Fruit fly (Drosophila melanogaster) whole organism, embryonic: ENCODE measurements around the gene CG6441.

Experiments used
- CG1024 ChIP-seq: fragments of 200-800 bp; sonication (Bioruptor generic); IDR thresholded peaks from 2 replicates; pipeline ENCODE4 v1.3.6; 2022; ENCODE audit warnings: missing biosample characterization, missing genetic modification characterization
- CG10979 ChIP-seq: fragments of 200-800 bp; sonication (Bioruptor generic); optimal IDR thresholded peaks from 2 replicates; lab custom pipeline; 2018; ENCODE audit warnings: missing biosample characterization, mild to moderate bottlenecking, missing genetic modification characterization, moderate library complexity
- CG11504 ChIP-seq: fragments of 200-800 bp; sonication (Bioruptor generic); optimal IDR thresholded peaks from 3 replicates; lab custom pipeline; 2019; ENCODE audit warnings: missing biosample characterization, mild to moderate bottlenecking, missing genetic modification characterization, moderate library complexity
- CG11695 ChIP-seq: fragments of 200-800 bp; sonication (Bioruptor generic); IDR thresholded peaks from 3 replicates; pipeline ENCODE4 v1.3.6; 2022; ENCODE audit warnings: missing biosample characterization, missing genetic modification characterization
- CG12219 ChIP-seq: fragments of 200-800 bp; sonication (Bioruptor generic); optimal IDR thresholded peaks from 3 replicates; lab custom pipeline; 2018; ENCODE audit warnings: missing biosample characterization, mild to moderate bottlenecking, missing genetic modification characterization
- CG12236 ChIP-seq: fragments of 200-800 bp; sonication (Bioruptor generic); optimal IDR thresholded peaks from 2 replicates; lab custom pipeline; 2016; ENCODE audit warnings: missing biosample characterization, missing genetic modification characterization
- CG14965 ChIP-seq: fragments of 200-800 bp; sonication (Bioruptor generic); optimal IDR thresholded peaks from 2 replicates; lab custom pipeline; 2016; ENCODE audit warnings: missing biosample characterization, missing genetic modification characterization, borderline replicate concordance
- CG15479 ChIP-seq: fragments of 200-800 bp; sonication (Bioruptor generic); optimal IDR thresholded peaks from 3 replicates; lab custom pipeline; 2019; ENCODE audit warnings: missing biosample characterization, mild to moderate bottlenecking, missing genetic modification characterization, moderate library complexity
- CG15514 ChIP-seq: fragments of 200-800 bp; sonication (Bioruptor generic); optimal IDR thresholded peaks from 3 replicates; lab custom pipeline; 2017; ENCODE audit warnings: missing biosample characterization, missing genetic modification characterization, mild to moderate bottlenecking, moderate library complexity, missing genetic modification reagents
- CG1602 ChIP-seq: fragments of 200-800 bp; sonication (Bioruptor generic); optimal IDR thresholded peaks from 3 replicates; lab custom pipeline; 2016; ENCODE audit warnings: missing biosample characterization, missing genetic modification characterization
- CG1603 ChIP-seq: fragments of 200-800 bp; sonication (Bioruptor generic); optimal IDR thresholded peaks from 2 replicates; lab custom pipeline; 2019; ENCODE audit warnings: missing biosample characterization, mild to moderate bottlenecking, missing genetic modification characterization, moderate library complexity
- CG16863 ChIP-seq: fragments of 200-800 bp; sonication (Bioruptor generic); optimal IDR thresholded peaks from 3 replicates; lab custom pipeline; 2016; ENCODE audit warnings: missing biosample characterization, missing genetic modification characterization
- CG17328 ChIP-seq: fragments of 200-800 bp; sonication (Bioruptor generic); IDR thresholded peaks from 2 replicates; pipeline ENCODE4 v1.3.6; 2022; ENCODE audit warnings: missing biosample characterization, missing genetic modification characterization
- CG17612 ChIP-seq: fragments of 200-800 bp; sonication (Bioruptor generic); IDR thresholded peaks from 2 replicates; pipeline ENCODE4 v1.3.6; 2022; ENCODE audit warnings: missing biosample characterization, missing genetic modification characterization
- CG2129 ChIP-seq: fragments of 200-800 bp; sonication (Bioruptor generic); IDR thresholded peaks from 2 replicates; pipeline ENCODE4 v1.3.6; 2022; ENCODE audit warnings: missing biosample characterization, missing genetic modification characterization; ENCODE audit not compliant: partially characterized antibody
- CG2199 ChIP-seq: fragments of 200-800 bp; sonication (Bioruptor generic); IDR thresholded peaks from 3 replicates; pipeline ENCODE4 v1.3.6; 2022; ENCODE audit warnings: missing biosample characterization, missing genetic modification characterization
- CG5953 ChIP-seq: fragments of 200-800 bp; sonication (Bioruptor generic); IDR thresholded peaks from 2 replicates; pipeline ENCODE4 v1.3.6; 2022; ENCODE audit warnings: missing biosample characterization, missing genetic modification characterization
- CG6175 ChIP-seq: fragments of 200-800 bp; sonication (Bioruptor generic); IDR thresholded peaks from 3 replicates; pipeline ENCODE4 v1.3.6; 2022; ENCODE audit warnings: missing biosample characterization, missing genetic modification characterization
- CG6765 ChIP-seq: fragments of 200-800 bp; sonication (Bioruptor generic); optimal IDR thresholded peaks from 3 replicates; lab custom pipeline; 2017; ENCODE audit warnings: missing biosample characterization, mild to moderate bottlenecking, missing genetic modification characterization
- CG6813 ChIP-seq: fragments of 200-800 bp; sonication (Bioruptor generic); optimal IDR thresholded peaks from 2 replicates; lab custom pipeline; 2017; ENCODE audit warnings: missing biosample characterization, missing genetic modification characterization, mild to moderate bottlenecking, moderate library complexity, missing genetic modification reagents
- CG6854 ChIP-seq: fragments of 200-800 bp; sonication (Bioruptor generic); optimal IDR thresholded peaks from 3 replicates; lab custom pipeline; 2017; ENCODE audit warnings: missing biosample characterization, mild to moderate bottlenecking, missing genetic modification characterization
- CG8924 ChIP-seq: fragments of 200-800 bp; optimal IDR thresholded peaks from 3 replicates; lab custom pipeline; 2019; ENCODE audit warnings: missing biosample characterization, mild to moderate bottlenecking, missing genetic modification characterization, moderate library complexity
- Doc3 ChIP-seq: fragments of 200-800 bp; sonication (Bioruptor generic); IDR thresholded peaks from 3 replicates; pipeline ENCODE4 v1.3.6; 2022; ENCODE audit warnings: missing biosample characterization, missing genetic modification characterization; ENCODE audit not compliant: partially characterized antibody
- ERR ChIP-seq: fragments of 200-800 bp; sonication (Bioruptor generic); optimal IDR thresholded peaks from 2 replicates; lab custom pipeline; 2016; ENCODE audit warnings: missing biosample characterization, missing genetic modification characterization
- Eip74EF ChIP-seq, 2 experiments: fragments of 200-800 bp in 1 of 2; fragments of >200 bp in 1 of 2; sonication (Bioruptor generic) in 1 of 2; optimal IDR thresholded peaks; 2 replicates each; lab custom pipeline; 2017 to 2019; ENCODE audit warnings: missing biosample characterization in 2 of 2, missing genetic modification characterization in 2 of 2, mild to moderate bottlenecking in 1 of 2, moderate library complexity in 1 of 2
- Gug ChIP-seq: fragments of 200-800 bp; sonication (Bioruptor generic); IDR thresholded peaks from 4 replicates; pipeline ENCODE4 v1.3.6; 2022; ENCODE audit warnings: missing biosample characterization, missing genetic modification characterization
- HLHmδ ChIP-seq: fragments of 200-800 bp; sonication (Bioruptor generic); optimal IDR thresholded peaks from 2 replicates; lab custom pipeline; 2018; ENCODE audit warnings: missing biosample characterization, mild to moderate bottlenecking, missing genetic modification characterization, moderate library complexity
- HmgZ ChIP-seq: fragments of 200-800 bp; sonication (Bioruptor generic); optimal IDR thresholded peaks from 2 replicates; lab custom pipeline; 2018; ENCODE audit warnings: missing biosample characterization, mild to moderate bottlenecking, missing genetic modification characterization
- Hmx ChIP-seq: fragments of 200-800 bp; sonication (Bioruptor generic); optimal IDR thresholded peaks from 2 replicates; lab custom pipeline; 2016; ENCODE audit warnings: missing biosample characterization, missing genetic modification characterization
- Hr3 ChIP-seq: fragments of 200-800 bp; sonication (Bioruptor generic); optimal IDR thresholded peaks from 3 replicates; lab custom pipeline; 2016; ENCODE audit warnings: missing biosample characterization, missing genetic modification characterization
- NC2α ChIP-seq: fragments of 200-800 bp; sonication (Bioruptor generic); optimal IDR thresholded peaks from 2 replicates; lab custom pipeline; 2016; ENCODE audit warnings: missing biosample characterization, missing genetic modification characterization
- Nf-YA ChIP-seq: fragments of 200-800 bp; sonication (Bioruptor generic); IDR thresholded peaks from 2 replicates; pipeline ENCODE4 v1.3.6; 2022; ENCODE audit warnings: missing biosample characterization, missing genetic modification characterization
- Side ChIP-seq: fragments of 200-800 bp; sonication (Bioruptor generic); optimal IDR thresholded peaks from 2 replicates; lab custom pipeline; 2016; ENCODE audit warnings: missing biosample characterization, missing genetic modification characterization
- crc ChIP-seq: fragments of 200-800 bp; sonication (Bioruptor generic); optimal IDR thresholded peaks from 2 replicates; lab custom pipeline; 2016; ENCODE audit warnings: missing biosample characterization, missing genetic modification characterization
- dimm ChIP-seq: fragments of 200-800 bp; sonication (Bioruptor generic); IDR thresholded peaks from 2 replicates; pipeline ENCODE4 v1.3.6; 2022; ENCODE audit warnings: missing biosample characterization, missing genetic modification characterization
- en ChIP-seq: fragments of 200-800 bp; sonication (Bioruptor generic); optimal IDR thresholded peaks from 2 replicates; lab custom pipeline; 2016; ENCODE audit warnings: missing biosample characterization, missing genetic modification characterization
- fd96Cb ChIP-seq: fragments of 200-800 bp; sonication (Bioruptor generic); optimal IDR thresholded peaks from 2 replicates; lab custom pipeline; 2018; ENCODE audit warnings: missing biosample characterization, mild to moderate bottlenecking, missing genetic modification characterization, moderate library complexity
- ftz-f1 ChIP-seq: fragments of 200-800 bp; sonication (Bioruptor generic); optimal IDR thresholded peaks from 2 replicates; lab custom pipeline; 2016; ENCODE audit warnings: missing biosample characterization, missing genetic modification characterization
- gcm2 ChIP-seq: fragments of 200-800 bp; sonication (Bioruptor generic); optimal IDR thresholded peaks from 2 replicates; lab custom pipeline; 2016; ENCODE audit warnings: missing biosample characterization, missing genetic modification characterization
- gfzf ChIP-seq: fragments of 200-800 bp; sonication (Bioruptor generic); optimal IDR thresholded peaks from 2 replicates; lab custom pipeline; 2016; ENCODE audit warnings: missing biosample characterization, mild to moderate bottlenecking, missing genetic modification characterization, moderate library complexity
- grn ChIP-seq: fragments of 200-800 bp; sonication (Bioruptor generic); optimal IDR thresholded peaks from 3 replicates; lab custom pipeline; 2017; ENCODE audit warnings: missing biosample characterization, missing genetic modification characterization
- hbn ChIP-seq: fragments of 200-800 bp; sonication (Bioruptor generic); IDR thresholded peaks from 2 replicates; pipeline ENCODE4 v1.3.6; 2022; ENCODE audit warnings: missing biosample characterization, missing genetic modification characterization; ENCODE audit not compliant: partially characterized antibody
- otp ChIP-seq: fragments of 200-800 bp; sonication (Bioruptor generic); IDR thresholded peaks from 3 replicates; pipeline ENCODE4, ENCODE4 v1.3.6; 2022; ENCODE audit warnings: missing biosample characterization, missing genetic modification characterization
- phol ChIP-seq: fragments of 200-800 bp; sonication (Bioruptor generic); optimal IDR thresholded peaks from 3 replicates; lab custom pipeline; 2018; ENCODE audit warnings: missing biosample characterization, mild to moderate bottlenecking, missing genetic modification characterization, moderate library complexity
- pum ChIP-seq: fragments of 200-800 bp; sonication (Bioruptor generic); optimal IDR thresholded peaks from 2 replicates; lab custom pipeline; 2016; ENCODE audit warnings: missing biosample characterization, missing genetic modification characterization
- ranshi ChIP-seq: fragments of 200-800 bp; sonication (Bioruptor generic); IDR thresholded peaks from 2 replicates; pipeline ENCODE4 v1.3.6; 2022; ENCODE audit warnings: missing biosample characterization, missing genetic modification characterization
- sens ChIP-seq: fragments of 200-800 bp; sonication (Bioruptor generic); peaks from one replicate; lab custom pipeline; 2016; ENCODE audit warnings: missing biosample characterization, missing genetic modification characterization
- slou ChIP-seq: fragments of 200-800 bp; sonication (Bioruptor generic); optimal IDR thresholded peaks from 3 replicates; lab custom pipeline; 2016; ENCODE audit warnings: missing biosample characterization, missing genetic modification characterization
- tgo ChIP-seq: fragments of 200-800 bp; sonication (Bioruptor generic); IDR thresholded peaks from 3 replicates; pipeline ENCODE4 v1.3.6; 2022; ENCODE audit warnings: missing biosample characterization, missing genetic modification characterization
- trh ChIP-seq: fragments of 200-800 bp; sonication (Bioruptor generic); optimal IDR thresholded peaks from 2 replicates; lab custom pipeline; 2016; ENCODE audit warnings: missing biosample characterization, missing genetic modification characterization
- wor ChIP-seq: fragments of 200-800 bp; sonication (Bioruptor generic); IDR thresholded peaks from 2 replicates; pipeline ENCODE4 v1.3.6; 2022; ENCODE audit warnings: missing biosample characterization, missing genetic modification characterization

The CG6441 gene

DNA sequence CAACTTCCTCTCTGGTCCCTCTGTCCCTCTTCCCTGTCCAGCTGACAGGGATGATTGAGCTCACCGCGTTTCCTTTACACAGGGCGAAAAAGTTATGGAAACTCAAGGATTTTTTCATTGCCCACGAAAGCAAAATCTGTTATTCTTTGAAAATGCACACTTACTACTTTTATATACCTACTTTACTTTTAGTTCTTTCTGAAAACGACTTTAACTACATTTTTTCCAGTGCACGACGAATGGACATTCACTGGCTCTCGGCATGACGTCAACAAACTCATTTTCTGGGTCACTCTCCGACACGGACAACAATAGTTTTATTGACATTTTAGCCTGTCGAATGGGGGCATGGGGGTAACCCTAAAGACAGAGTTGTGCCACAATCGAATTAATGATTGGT is 38.4 kb downstream of the CG6441 start (continued):
- TF ChIP-seq CG17612 (GFP tag; lab: Robert Waterston, UW) (0 out of 2 replicates have a peak, but pooled peaks have one; percentile 27), grn (GFP tag; lab: Kevin White, UChicago) (no peak), CG6854 (peak; percentile 32), CG1024 (GFP tag; lab: Robert Waterston, UW) (peak; percentile 71), CG16863 (GFP tag; lab: Kevin White, UChicago) (peak; percentile 69), CG15479 (GFP tag; lab: Kevin White, UChicago) (no peak), gcm2 (GFP tag; lab: Kevin White, UChicago) (no peak), trh (GFP tag; lab: Kevin White, UChicago) (no peak), CG11695 (GFP tag; lab: Robert Waterston, UW) (peak; percentile 77), pum (GFP tag; lab: Kevin White, UChicago) (peak; percentile 70), CG6175 (GFP tag; lab: Robert Waterston, UW) (peak; percentile 60; the same call in 1 of the 3 replicates), CG12219 (GFP tag; lab: Kevin White, UChicago) (peak; percentile 54), CG17328 (GFP tag; lab: Robert Waterston, UW) (peak; percentile 73), ftz-f1 (GFP tag; lab: Kevin White, UChicago) (no peak), slou (GFP tag; lab: Kevin White, UChicago) (peak; percentile 57), Eip74EF (GFP tag; optimal IDR thresholded peaks at IDR 0.05; lab: Kevin White, UChicago) (peak in 1 of 2 experiments; percentile 6), CG12236 (GFP tag; lab: Kevin White, UChicago) (peak; percentile 59), Hr3 (GFP tag; lab: Kevin White, UChicago) (peak; percentile 71), dimm (no peak), gfzf (no peak), phol (tag; lab: Kevin White, UChicago) (peak; percentile 81), HLHmδ (no peak), Doc3 (no peak), Gug (GFP tag; lab: Robert Waterston, UW) (peak; percentile 74), CG15514 (GFP tag; lab: Kevin White, UChicago) (peak; percentile 59), CG10979 (tag; lab: Kevin White, UChicago) (peak; percentile 82), CG11504 (tag; lab: Kevin White, UChicago) (peak; percentile 70), fd96Cb (tag; lab: Kevin White, UChicago) (peak; percentile 71), NC2α (GFP tag; lab: Kevin White, UChicago) (peak; percentile 12), CG14965 (GFP tag; lab: Kevin White, UChicago) (no peak), ranshi (GFP tag; lab: Robert Waterston, UW) (peak; percentile 68), tgo (GFP tag; lab: Robert Waterston, UW) (peak; percentile 69), otp (GFP tag; lab: Robert Waterston, UW) (peak; percentile 67; the same call in 1 of the 3 replicates), CG6813 (GFP tag; lab: Kevin White, UChicago) (peak; percentile 80), Nf-YA (0 out of 2 replicates have a peak, but pooled peaks have one; percentile 26), sens (GFP tag; lab: Kevin White, UChicago) (peak; percentile 95), crc (GFP tag; lab: Kevin White, UChicago) (peak; percentile 88), CG2129 (GFP tag; lab: Robert Waterston, UW) (no peak), ERR (GFP tag; lab: Kevin White, UChicago) (peak; percentile 24), Hmx (GFP tag; lab: Kevin White, UChicago) (no peak), CG1602 (peak; percentile 55), hbn (no peak), CG8924 (tag; lab: Kevin White, UChicago) (peak; percentile 81), Side (GFP tag; lab: Kevin White, UChicago) (peak; percentile 84), en (peak; percentile 77), CG6765 (GFP tag; lab: Kevin White, UChicago) (peak; percentile 57), HmgZ (peak; percentile 33), CG2199 (GFP tag; lab: Robert Waterston, UW) (peak; percentile 77; the same call in 1 of the 3 replicates), CG1603 (tag; lab: Kevin White, UChicago) (peak; percentile 78), CG5953 (GFP tag; lab: Robert Waterston, UW) (peak; percentile 47; the same call in 1 of the 2 replicates), wor (GFP tag; lab: Robert Waterston, UW) (peak; percentile 44)
